Fruit fly (Drosophila melanogaster) whole organism, embryonic: ENCODE measurements around the gene CG42585.
"Not testable (repeated sequence)": the region's sequence is repeated elsewhere in the genome, so short reads cannot be mapped to it uniquely, and the experiment has no call there.

Source experiments
- BtbVII ChIP-seq: fragments of 200-800 bp; sonication (Bioruptor generic); optimal IDR thresholded peaks from 3 replicates; lab custom pipeline; 2017; ENCODE audit warnings: missing biosample characterization, mild to moderate bottlenecking, missing genetic modification characterization
- CG10321 ChIP-seq: fragments of 200-800 bp; sonication (Bioruptor generic); IDR thresholded peaks from 2 replicates; pipeline ENCODE4 v1.3.6; 2022; ENCODE audit warnings: missing biosample characterization, missing genetic modification characterization
- CG11398 ChIP-seq: fragments of 200-800 bp; sonication (Bioruptor generic); optimal IDR thresholded peaks from 2 replicates; lab custom pipeline; 2016; ENCODE audit warnings: missing biosample characterization, missing genetic modification characterization
- CG11723 ChIP-seq: fragments of 200-800 bp; sonication (Bioruptor generic); optimal IDR thresholded peaks from 2 replicates; lab custom pipeline; 2017; ENCODE audit warnings: missing biosample characterization, mild to moderate bottlenecking, missing genetic modification characterization
- CG13123 ChIP-seq: fragments of 200-800 bp; sonication (Bioruptor generic); optimal IDR thresholded peaks from 2 replicates; lab custom pipeline; 2016; ENCODE audit warnings: missing biosample characterization, missing genetic modification characterization
- CG1792 ChIP-seq: fragments of 200-800 bp; sonication (Bioruptor generic); optimal IDR thresholded peaks from 2 replicates; lab custom pipeline; 2016; ENCODE audit warnings: missing biosample characterization, missing genetic modification characterization
- CG18262 ChIP-seq: fragments of 200-800 bp; optimal IDR thresholded peaks from 3 replicates; lab custom pipeline; 2019; ENCODE audit warnings: missing biosample characterization, mild to moderate bottlenecking, missing genetic modification characterization, moderate library complexity
- CG2120 ChIP-seq: fragments of 200-800 bp; sonication (Bioruptor generic); optimal IDR thresholded peaks from 3 replicates; lab custom pipeline; 2016; ENCODE audit warnings: missing biosample characterization, missing genetic modification characterization
- CG2199 ChIP-seq: fragments of 200-800 bp; sonication (Bioruptor generic); IDR thresholded peaks from 3 replicates; pipeline ENCODE4 v1.3.6; 2022; ENCODE audit warnings: missing biosample characterization, missing genetic modification characterization
- CG2202 ChIP-seq: fragments of 200-800 bp; sonication (Bioruptor generic); optimal IDR thresholded peaks from 2 replicates; lab custom pipeline; 2018; ENCODE audit warnings: missing biosample characterization, mild to moderate bottlenecking, missing genetic modification characterization
- CG32767 ChIP-seq: fragments of 200-800 bp; sonication (Bioruptor generic); IDR thresholded peaks from 2 replicates; pipeline ENCODE4 v1.3.6; 2022; ENCODE audit warnings: missing biosample characterization, missing genetic modification characterization
- CG3995 ChIP-seq: fragments of 200-800 bp; sonication (Bioruptor generic); optimal IDR thresholded peaks from 3 replicates; lab custom pipeline; 2016; ENCODE audit warnings: missing biosample characterization, missing genetic modification characterization
- CG4854 ChIP-seq: fragments of 200-800 bp; sonication (Bioruptor generic); optimal IDR thresholded peaks from 2 replicates; lab custom pipeline; 2016; ENCODE audit warnings: missing biosample characterization, missing genetic modification characterization, inconsistent platforms
- CG5245 ChIP-seq: fragments of 200-800 bp; sonication (Bioruptor generic); optimal IDR thresholded peaks from 3 replicates; lab custom pipeline; 2016; ENCODE audit warnings: missing biosample characterization, missing genetic modification characterization
- CG6254 ChIP-seq: fragments of 200-800 bp; sonication (Bioruptor generic); optimal IDR thresholded peaks from 3 replicates; lab custom pipeline; 2017; ENCODE audit warnings: mild to moderate bottlenecking, missing biosample characterization, missing genetic modification reagents, missing genetic modification characterization
- CG6654 ChIP-seq: fragments of 200-800 bp; sonication (Bioruptor generic); optimal IDR thresholded peaks from 2 replicates; lab custom pipeline; 2017; ENCODE audit warnings: missing biosample characterization, mild to moderate bottlenecking, missing genetic modification characterization
- CG6854 ChIP-seq: fragments of 200-800 bp; sonication (Bioruptor generic); optimal IDR thresholded peaks from 3 replicates; lab custom pipeline; 2017; ENCODE audit warnings: missing biosample characterization, mild to moderate bottlenecking, missing genetic modification characterization
- CG8388 ChIP-seq: fragments of 200-800 bp; sonication (Bioruptor generic); optimal IDR thresholded peaks from 2 replicates; lab custom pipeline; 2019; ENCODE audit warnings: missing biosample characterization, mild to moderate bottlenecking, missing genetic modification characterization, moderate library complexity
- Drgx ChIP-seq: fragments of 200-800 bp; sonication (Bioruptor generic); IDR thresholded peaks from 2 replicates; pipeline ENCODE4 v1.3.6; 2022; ENCODE audit warnings: missing biosample characterization, missing genetic modification characterization
- Ets65A ChIP-seq: fragments of 200-800 bp; sonication (Bioruptor generic); peaks from one replicate; lab custom pipeline; 2016; ENCODE audit warnings: missing biosample characterization, missing genetic modification characterization
- H2.0 ChIP-seq: fragments of 200-800 bp; sonication (Bioruptor generic); IDR thresholded peaks from 2 replicates; pipeline ENCODE4 v1.3.6; 2022; ENCODE audit warnings: missing biosample characterization, missing genetic modification characterization
- HLH54F ChIP-seq: fragments of 200-800 bp; sonication (Bioruptor generic); optimal IDR thresholded peaks from 3 replicates; lab custom pipeline; 2016; ENCODE audit warnings: missing biosample characterization, missing genetic modification characterization
- Med ChIP-seq: fragments of 200-800 bp; sonication (Bioruptor generic); peaks from one replicate; lab custom pipeline; 2016; ENCODE audit warnings: missing biosample characterization, missing genetic modification characterization, mild to moderate bottlenecking, inconsistent platforms, moderate library complexity
- Rfx ChIP-seq: fragments of 200-800 bp; sonication (Bioruptor generic); IDR thresholded peaks from 2 replicates; pipeline ENCODE4 v1.3.6; 2022; ENCODE audit warnings: missing biosample characterization, missing genetic modification characterization
- Side ChIP-seq: fragments of 200-800 bp; sonication (Bioruptor generic); optimal IDR thresholded peaks from 2 replicates; lab custom pipeline; 2016; ENCODE audit warnings: missing biosample characterization, missing genetic modification characterization
- Sox100B ChIP-seq: fragments of 200-800 bp; sonication (Bioruptor generic); optimal IDR thresholded peaks from 3 replicates; lab custom pipeline; 2018; ENCODE audit warnings: missing biosample characterization, mild to moderate bottlenecking, missing genetic modification characterization
- Stat92E ChIP-seq, 3 experiments: fragments of >200 bp in 2 of 3; fragments of 200-800 bp in 1 of 3; sonication (Bioruptor generic) in 1 of 3; optimal IDR thresholded peaks; 2 replicates each; lab custom pipeline; 2017 to 2019; ENCODE audit warnings: missing biosample characterization in 3 of 3, missing genetic modification characterization in 3 of 3, mild to moderate bottlenecking in 1 of 3, moderate library complexity in 1 of 3
- Usf ChIP-seq: fragments of 200-800 bp; sonication (Bioruptor generic); optimal IDR thresholded peaks from 2 replicates; lab custom pipeline; 2017; ENCODE audit warnings: missing genotype, missing biosample characterization, missing genetic modification characterization
- Xbp1 ChIP-seq: fragments of 200-800 bp; sonication (Bioruptor generic); optimal IDR thresholded peaks from 3 replicates; lab custom pipeline; 2016; ENCODE audit warnings: missing biosample characterization, mild to moderate bottlenecking, missing genetic modification characterization
- YL-1 ChIP-seq: fragments of 200-800 bp; sonication (Bioruptor generic); optimal IDR thresholded peaks from 3 replicates; lab custom pipeline; 2017; ENCODE audit warnings: missing biosample characterization, mild to moderate bottlenecking, missing genetic modification characterization
- bbx ChIP-seq: fragments of 200-800 bp; sonication (Bioruptor generic); IDR thresholded peaks from 2 replicates; pipeline ENCODE4 v1.3.6; 2022; ENCODE audit warnings: missing biosample characterization, missing genetic modification characterization; ENCODE audit not compliant: partially characterized antibody
- br ChIP-seq: fragments of >200 bp; optimal IDR thresholded peaks from 2 replicates; lab custom pipeline; 2017
- cad ChIP-seq: fragments of >200 bp; optimal IDR thresholded peaks from 2 replicates; lab custom pipeline; 2017; ENCODE audit warnings: missing biosample characterization, missing genetic modification characterization
- en ChIP-seq: fragments of 200-800 bp; sonication (Bioruptor generic); optimal IDR thresholded peaks from 2 replicates; lab custom pipeline; 2016; ENCODE audit warnings: missing biosample characterization, missing genetic modification characterization
- gem ChIP-seq: fragments of 200-800 bp; sonication (Bioruptor generic); optimal IDR thresholded peaks from 2 replicates; lab custom pipeline; 2019; ENCODE audit warnings: missing biosample characterization, mild to moderate bottlenecking, missing genetic modification characterization, moderate library complexity
- hth ChIP-seq: fragments of >200 bp; optimal IDR thresholded peaks from 2 replicates; lab custom pipeline; 2017; ENCODE audit warnings: inconsistent platforms
- lab ChIP-seq: fragments of 200-800 bp; sonication (Bioruptor generic); optimal IDR thresholded peaks from 3 replicates; lab custom pipeline; 2017; ENCODE audit warnings: missing biosample characterization, missing genetic modification characterization, mild to moderate bottlenecking, moderate library complexity, missing genetic modification reagents
- lilli ChIP-seq: fragments of 200-800 bp; sonication (Bioruptor generic); optimal IDR thresholded peaks from 3 replicates; lab custom pipeline; 2016; ENCODE audit warnings: missing biosample characterization, missing genetic modification characterization
- nerfin-2 ChIP-seq: fragments of 200-800 bp; sonication (Bioruptor generic); IDR thresholded peaks from 2 replicates; pipeline ENCODE4 v1.3.6; 2022; ENCODE audit warnings: missing biosample characterization, missing genetic modification characterization; ENCODE audit not compliant: partially characterized antibody
- sim ChIP-seq: fragments of 200-800 bp; sonication (Bioruptor generic); IDR thresholded peaks from 2 replicates; pipeline ENCODE4 v1.3.6; 2022; ENCODE audit warnings: missing biosample characterization, missing genetic modification characterization
- sna ChIP-seq: fragments of 200-800 bp; sonication (Bioruptor generic); IDR thresholded peaks from 2 replicates; pipeline ENCODE4 v1.3.6; 2022; ENCODE audit warnings: missing biosample characterization, missing genetic modification characterization; ENCODE audit not compliant: partially characterized antibody
- sob ChIP-seq: fragments of 200-800 bp; sonication (Bioruptor generic); IDR thresholded peaks from 2 replicates; pipeline ENCODE4 v1.3.6; 2022; ENCODE audit warnings: missing biosample characterization, missing genetic modification characterization
- sqz ChIP-seq: fragments of 200-800 bp; sonication (Bioruptor generic); optimal IDR thresholded peaks from 3 replicates; lab custom pipeline; 2018; ENCODE audit warnings: missing biosample characterization, mild to moderate bottlenecking, missing genetic modification characterization
- sr ChIP-seq: fragments of 200-800 bp; sonication (Bioruptor generic); IDR thresholded peaks from 3 replicates; pipeline ENCODE4 v1.3.6; 2022; ENCODE audit warnings: missing biosample characterization, missing genetic modification characterization
- zfh2 ChIP-seq: fragments of 200-800 bp; sonication (Bioruptor generic); optimal IDR thresholded peaks from 2 replicates; lab custom pipeline; 2016; ENCODE audit warnings: missing biosample characterization, missing genetic modification characterization

The CG42585 gene

DNA sequence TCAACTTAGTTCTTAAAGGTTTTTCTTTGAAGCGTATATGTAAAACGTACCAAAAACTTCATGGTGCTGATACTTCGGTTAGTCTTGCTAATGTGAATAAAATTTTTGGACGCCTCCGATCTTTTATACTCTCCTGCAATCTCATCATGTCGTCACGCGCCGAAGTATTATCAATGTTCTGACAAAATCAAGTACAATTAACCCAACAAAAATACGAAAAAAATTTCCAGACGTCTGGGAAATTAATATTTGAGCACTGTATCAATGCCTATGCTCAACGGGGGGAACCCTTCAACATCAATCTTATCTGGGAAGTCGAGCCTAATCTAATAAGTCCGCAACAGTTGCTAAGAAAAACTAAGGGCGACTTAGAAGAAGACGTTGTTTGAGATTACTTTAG, 2.0 kb downstream of the CG42585 start, which contains the start of gene CG42586:
CG42586 (minus strand) TSS at position 101 of the 400 bp plus-strand sequence.
- not testable (repeated sequence) for TF ChIP-seq Xbp1; CG3995; CG4854 (GFP tag; lab: Kevin White, UChicago)

DNA sequence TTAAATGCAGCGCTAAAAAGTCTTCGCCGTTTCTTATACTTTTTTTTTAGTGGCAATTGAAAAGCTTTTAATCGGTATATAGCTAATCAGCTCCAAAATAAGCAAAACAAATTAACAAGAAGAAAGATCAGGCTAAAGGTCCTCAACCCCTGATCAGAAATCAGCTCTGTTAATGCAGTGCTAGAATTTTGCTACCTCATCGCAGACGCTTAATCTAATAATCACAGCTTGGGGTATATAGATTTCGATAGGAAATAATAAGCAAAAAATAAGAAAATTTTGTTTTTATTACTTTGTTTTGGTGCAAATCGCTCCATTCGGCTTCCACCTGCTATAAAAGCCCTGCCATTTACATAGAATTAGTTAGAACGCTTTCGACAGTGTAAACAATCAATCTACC, 3.2 kb downstream of the CG42585 start, which contains the start of gene CG34166:
CG34166 (plus strand) TSS at position 301 of the 400 bp plus-strand sequence.
- not testable (repeated sequence) for TF ChIP-seq CG6854, Sox100B, CG6654 (GFP tag; lab: Kevin White, UChicago)

dm6 chr2L:14743337-14743736, 3.6 kb downstream of the CG42585 start:
- TF ChIP-seq cad (GFP tag; lab: Kevin White, UChicago) (peak; percentile 20), Ets65A (GFP tag; lab: Kevin White, UChicago) (peak; percentile 8), lilli (GFP tag; lab: Kevin White, UChicago) (peak; percentile 32), CG11398 (GFP tag; lab: Kevin White, UChicago) (no peak), CG6254 (GFP tag; lab: Kevin White, UChicago) (peak; percentile 63), bbx (GFP tag; lab: Robert Waterston, UW) (no peak), CG1792 (GFP tag; lab: Kevin White, UChicago) (no peak)

- TF ChIP-seq Drgx (GFP tag; lab: Robert Waterston, UW) (no peak), CG10321 (GFP tag; lab: Robert Waterston, UW) (no peak), Stat92E (GFP tag; optimal IDR thresholded peaks at IDR 0.05; lab: Kevin White, UChicago) (no peak), hth (no peak), bbx (GFP tag; lab: Robert Waterston, UW) (no peak), Med (GFP tag; lab: Kevin White, UChicago) (no peak), Sox100B (GFP tag; lab: Kevin White, UChicago) (no peak), CG11723 (GFP tag; lab: Kevin White, UChicago) (no peak), YL-1 (no peak), zfh2 (GFP tag; lab: Kevin White, UChicago) (no peak), H2.0 (GFP tag; lab: Robert Waterston, UW) (no peak), CG18262 (no peak), CG5245 (GFP tag; lab: Kevin White, UChicago) (no peak), CG2120 (GFP tag; lab: Kevin White, UChicago) (no peak)
- TF ChIP-seq, all 482 proteins: peak for 0
Observed at dm6 chr2L:14744121-14744520, 4.4 kb downstream of the CG42585 start, which contains the start of gene CG42681. Gene CG42681, plus strand, starts transcription at chr2L:14744421.

- TF ChIP-seq Side (GFP tag; lab: Kevin White, UChicago), result no peak
- no peak for TF ChIP-seq sim (GFP tag; lab: Robert Waterston, UW)
- no peak for TF ChIP-seq br
- TF ChIP-seq en (GFP tag; lab: Kevin White, UChicago), result no peak
- no peak for TF ChIP-seq CG32767 (GFP tag; lab: Robert Waterston, UW)
- TF ChIP-seq sna (GFP tag; lab: Robert Waterston, UW), result no peak
- no peak for TF ChIP-seq sob (GFP tag; lab: Robert Waterston, UW)
- TF ChIP-seq gem (tag; lab: Kevin White, UChicago), result peak; percentile 23
- TF ChIP-seq HLH54F (GFP tag; lab: Kevin White, UChicago), result no peak
- peak; percentile 6 for TF ChIP-seq lab (GFP tag; lab: Kevin White, UChicago)
- no peak for TF ChIP-seq sqz (GFP tag; lab: Kevin White, UChicago)
- peak; percentile 22; the same call in 1 of the 2 replicates for TF ChIP-seq Rfx (GFP tag; lab: Robert Waterston, UW)
- TF ChIP-seq Usf, result no peak
- no peak for TF ChIP-seq CG2199
- TF ChIP-seq nerfin-2 (GFP tag; lab: Robert Waterston, UW), result no peak
- no peak for TF ChIP-seq CG2202 (tag; lab: Kevin White, UChicago)
- TF ChIP-seq cad (GFP tag; lab: Kevin White, UChicago), result no peak
- no peak for TF ChIP-seq sr (GFP tag; lab: Robert Waterston, UW)
- no peak for TF ChIP-seq BtbVII (GFP tag; lab: Kevin White, UChicago)
- TF ChIP-seq CG8388 (GFP tag; lab: Kevin White, UChicago), result no peak
- TF ChIP-seq CG13123 (GFP tag; lab: Kevin White, UChicago), result no peak
Observed at dm6 chr2L:14745068-14745467, 5.4 kb downstream of the CG42585 start, which contains the start of gene CG42587. Gene CG42587, minus strand, starts transcription at chr2L:14745210.
